Worm (Caenorhabditis elegans) whole organism, midembryonic: Measurements from ENCODE around the gene gcy-12.

Experiments used
- T22C8.4 ChIP-seq: fragments of 200-800 bp; sonication (Bioruptor generic); IDR thresholded peaks from 2 replicates; pipeline ENCODE4 v1.3.6; 2022; ENCODE audit warnings: missing genetic modification characterization, missing compliant biosample characterization
- cog-1 ChIP-seq: sonication (generic microtip); optimal IDR thresholded peaks from 2 replicates; lab custom pipeline; 2016; ENCODE audit warnings: missing genetic modification characterization, missing compliant biosample characterization
- flt-1 ChIP-seq: fragments of 200-800 bp; sonication (Bioruptor generic); IDR thresholded peaks from 2 replicates; pipeline ENCODE4 v1.3.6; 2022; ENCODE audit warnings: missing genetic modification characterization, missing compliant biosample characterization
- klf-2 ChIP-seq: fragments of 200-800 bp; sonication (Bioruptor generic); conservative IDR thresholded peaks from 2 replicates; pipeline ENCODE4 v1.3.6; 2022; ENCODE audit warnings: missing genetic modification reagents, missing genetic modification characterization, missing compliant biosample characterization
- med-1 ChIP-seq: sonication (generic microtip); optimal IDR thresholded peaks from 2 replicates; lab custom pipeline; 2017; ENCODE audit warnings: missing genetic modification characterization, mild to moderate bottlenecking, missing compliant biosample characterization, antibody characterized with exemption, missing genetic modification reagents; ENCODE audit not compliant: insufficient read depth
- ref-1 ChIP-seq: fragments of 200-800 bp; sonication (Bioruptor generic); conservative IDR thresholded peaks from 2 replicates; pipeline ENCODE4 v1.3.6; 2022; ENCODE audit warnings: missing genetic modification reagents, missing genetic modification characterization, missing compliant biosample characterization
- tab-1 ChIP-seq: fragments of 200-800 bp; sonication (Bioruptor generic); IDR thresholded peaks from 2 replicates; pipeline ENCODE4 v1.3.6; 2022; ENCODE audit warnings: missing genetic modification characterization, missing compliant biosample characterization
- ztf-23 ChIP-seq: fragments of 200-800 bp; sonication (Bioruptor generic); IDR thresholded peaks from 2 replicates; pipeline ENCODE4 v1.3.6; 2022; ENCODE audit warnings: missing genetic modification reagents, missing genetic modification characterization, missing compliant biosample characterization
- ztf-29 ChIP-seq: fragments of 200-800 bp; sonication (Bioruptor generic); IDR thresholded peaks from 2 replicates; pipeline ENCODE4 v1.3.6; 2022; ENCODE audit warnings: missing genetic modification reagents, missing genetic modification characterization, missing compliant biosample characterization

The gcy-12 gene

DNA sequence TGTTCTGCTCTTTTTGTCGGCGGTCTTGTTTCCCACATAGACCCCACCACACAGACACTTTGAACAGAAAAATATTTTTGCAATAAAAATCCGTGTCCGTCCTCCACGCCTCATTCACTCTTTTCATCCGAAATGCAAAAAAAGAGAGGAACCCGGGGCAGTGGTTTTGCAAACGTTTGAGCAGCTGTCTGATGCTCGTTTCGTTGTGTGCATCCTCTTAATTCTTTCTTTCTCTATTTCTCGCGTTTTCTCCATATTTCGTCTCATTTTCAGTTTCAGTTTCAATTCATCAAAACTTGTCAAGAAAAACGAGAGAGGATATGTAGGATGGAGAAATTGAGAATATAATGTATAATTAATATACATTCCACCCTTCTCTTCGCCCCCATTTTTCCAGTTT, 2.9 kb upstream of the gcy-12 start:
- TF ChIP-seq ztf-23 (no peak), ztf-29 (GFP tag; lab: Robert Waterston, UW) (no peak), ref-1 (no peak), flt-1 (GFP tag; lab: Robert Waterston, UW) (no peak), T22C8.4 (GFP tag; lab: Robert Waterston, UW) (no peak), tab-1 (GFP tag; lab: Robert Waterston, UW) (no peak)

DNA sequence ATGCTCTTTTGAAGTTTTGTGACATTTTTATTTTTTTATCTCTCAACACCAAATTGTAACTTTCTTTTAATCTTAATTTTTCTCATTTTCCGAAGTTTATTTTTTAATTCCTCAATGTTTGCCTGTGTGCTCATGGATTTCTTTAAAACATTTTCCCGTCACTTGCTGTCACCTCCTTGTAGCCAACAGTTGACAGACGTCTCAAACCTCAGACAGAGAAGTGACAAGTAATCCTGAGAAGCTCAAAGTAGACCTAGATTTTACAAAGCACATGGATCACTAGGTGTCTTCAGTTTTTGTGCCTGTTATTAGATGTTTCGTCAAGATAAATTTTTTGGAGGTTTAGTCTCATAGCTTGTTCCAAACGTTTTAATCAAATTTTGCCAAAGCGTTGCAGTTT, 2.1 kb upstream of the gcy-12 start:
- TF ChIP-seq cog-1 (tag; lab: Kevin White, UChicago): no peak
- TF ChIP-seq flt-1 (GFP tag; lab: Robert Waterston, UW): no peak
- no peak for TF ChIP-seq ref-1
- TF ChIP-seq med-1 (GFP tag; lab: Kevin White, UChicago): no peak
- no peak for TF ChIP-seq ztf-23
- no peak for TF ChIP-seq ztf-29 (GFP tag; lab: Robert Waterston, UW)
- TF ChIP-seq tab-1 (GFP tag; lab: Robert Waterston, UW): no peak
- TF ChIP-seq T22C8.4 (GFP tag; lab: Robert Waterston, UW): no peak

DNA sequence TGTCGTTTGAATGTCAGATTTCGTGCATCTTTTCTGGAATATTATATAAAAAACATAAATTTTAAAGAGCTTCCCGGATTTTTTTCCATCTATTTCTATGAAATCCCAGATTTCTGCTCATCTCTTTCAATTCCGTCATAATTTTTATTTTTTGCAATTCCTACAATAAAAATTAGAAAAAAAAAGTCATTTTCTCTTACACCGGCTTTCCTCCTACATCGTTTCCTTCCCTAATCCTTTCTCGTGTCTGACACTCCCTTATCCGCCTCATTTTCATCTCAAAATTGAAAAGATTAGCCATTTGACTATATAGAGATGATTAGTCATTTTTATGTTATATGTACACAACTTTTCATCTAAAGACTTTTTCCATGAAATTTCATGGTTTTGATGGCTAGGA, 1.1 kb upstream of the gcy-12 start:
- TF ChIP-seq ztf-29 (GFP tag; lab: Robert Waterston, UW): no peak
- TF ChIP-seq klf-2 (GFP tag; lab: Robert Waterston, UW): no peak
- no peak for TF ChIP-seq ref-1
- TF ChIP-seq med-1 (GFP tag; lab: Kevin White, UChicago): no peak
- TF ChIP-seq tab-1 (GFP tag; lab: Robert Waterston, UW): no peak
- TF ChIP-seq T22C8.4 (GFP tag; lab: Robert Waterston, UW): no peak
- TF ChIP-seq cog-1 (tag; lab: Kevin White, UChicago): no peak
- no peak for TF ChIP-seq ztf-23
- TF ChIP-seq flt-1 (GFP tag; lab: Robert Waterston, UW): no peak

DNA sequence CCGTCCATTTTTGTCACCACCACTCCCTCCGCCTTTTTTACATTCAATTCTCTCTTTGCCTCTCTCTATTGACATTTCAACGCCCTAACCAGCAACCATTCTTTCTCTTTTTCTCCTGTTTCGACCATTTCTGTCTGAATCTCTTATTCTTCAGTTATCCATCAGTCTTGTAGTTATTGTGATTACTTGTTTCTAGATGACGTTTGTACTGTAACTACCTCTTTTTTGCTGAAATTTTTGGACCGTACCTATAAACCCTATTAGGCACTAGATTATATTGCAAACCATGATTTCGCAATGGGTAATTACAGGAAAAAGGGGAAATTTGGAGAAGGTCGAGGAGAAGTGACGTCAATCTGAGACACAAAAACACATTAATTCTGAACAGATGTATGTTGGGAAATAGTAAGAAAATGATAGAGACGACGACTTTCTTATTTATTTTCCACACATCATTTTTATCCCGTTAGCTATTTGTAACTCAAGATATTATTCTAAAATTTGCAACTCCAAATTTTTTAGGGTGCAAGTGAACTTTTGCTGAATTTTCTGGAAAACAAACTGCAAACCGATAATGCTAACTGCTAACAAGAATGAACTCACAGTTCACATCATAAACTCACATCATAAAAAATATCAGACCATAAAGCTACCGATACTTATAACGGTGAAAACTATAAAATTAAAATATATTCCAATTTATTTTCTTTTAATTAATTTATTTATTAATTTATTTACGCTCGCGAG, 8.5 kb downstream of the gcy-12 start:
- TF ChIP-seq ref-1 (no peak), T22C8.4 (GFP tag; lab: Robert Waterston, UW) (no peak), ztf-23 (no peak), flt-1 (GFP tag; lab: Robert Waterston, UW) (no peak), cog-1 (tag; lab: Kevin White, UChicago) (no peak), med-1 (GFP tag; lab: Kevin White, UChicago) (no peak), klf-2 (GFP tag; lab: Robert Waterston, UW) (no peak), ztf-29 (GFP tag; lab: Robert Waterston, UW) (no peak)

DNA sequence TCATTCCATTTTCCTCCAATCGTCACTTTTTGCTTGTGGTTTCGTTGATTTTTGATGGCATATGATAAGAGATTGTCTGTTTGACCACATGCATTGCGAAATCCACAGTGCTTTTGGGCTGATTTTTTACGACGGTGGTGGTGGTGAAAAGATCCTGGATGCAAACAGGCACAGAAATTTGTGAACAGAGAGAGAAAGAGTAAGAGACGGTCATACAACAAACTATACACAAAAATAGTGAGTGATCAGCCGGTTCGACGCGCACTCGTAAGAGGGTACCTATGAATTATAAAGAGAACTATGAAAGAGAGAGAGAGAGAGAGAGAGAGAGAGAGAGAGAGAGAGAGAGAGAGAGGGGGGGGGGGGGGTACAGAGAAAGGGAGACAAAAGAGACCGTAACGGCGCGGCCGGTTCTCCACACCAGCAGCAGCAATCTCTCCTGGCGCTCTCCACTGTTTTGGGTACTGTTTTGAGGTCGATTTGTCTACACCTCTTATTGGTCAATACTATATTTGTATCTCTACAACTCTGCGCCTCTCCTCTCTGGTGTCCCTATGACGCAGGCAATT, 10.0 kb downstream of the gcy-12 start:
- no peak for TF ChIP-seq klf-2 (GFP tag; lab: Robert Waterston, UW)
- no peak for TF ChIP-seq T22C8.4 (GFP tag; lab: Robert Waterston, UW)
- peak; percentile 6 for TF ChIP-seq cog-1 (tag; lab: Kevin White, UChicago)
- no peak for TF ChIP-seq ref-1
- no peak for TF ChIP-seq ztf-29 (GFP tag; lab: Robert Waterston, UW)

DNA sequence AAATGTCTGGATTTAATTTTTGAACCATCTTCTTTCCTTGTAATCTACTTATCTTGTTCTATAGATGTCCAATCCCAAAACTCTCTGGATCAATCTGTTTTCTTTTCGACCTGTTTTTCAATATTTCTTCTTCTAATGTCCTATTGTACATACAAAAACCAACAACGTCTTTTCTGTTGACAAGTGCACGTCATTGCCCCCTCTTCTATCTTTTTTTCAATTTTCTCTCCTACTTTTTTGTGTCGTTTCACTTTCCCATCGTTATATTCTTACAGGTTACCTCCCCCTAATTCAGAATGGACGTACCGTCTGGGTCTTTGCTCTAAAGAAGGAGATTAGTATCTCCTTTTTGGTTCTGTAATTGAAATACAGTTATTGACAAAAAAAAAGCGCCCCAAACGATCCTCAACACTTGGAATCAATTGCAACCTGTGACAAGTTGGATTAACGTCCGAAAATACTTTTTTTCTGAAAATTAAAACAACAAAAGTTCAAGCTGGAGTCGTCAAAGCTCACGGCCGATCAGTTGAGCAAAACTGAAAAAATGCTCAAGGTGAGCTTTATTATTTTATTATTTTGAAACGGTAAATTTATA, 11.0 kb downstream of the gcy-12 start, which contains the start of gene vhp-1:
Gene vhp-1 (plus strand): TSS at position 545 of the 595 bp plus-strand sequence.
- TF ChIP-seq ztf-29 (GFP tag; lab: Robert Waterston, UW) (no peak), ref-1 (no peak), tab-1 (GFP tag; lab: Robert Waterston, UW) (no peak), ztf-23 (no peak), flt-1 (GFP tag; lab: Robert Waterston, UW) (no peak), med-1 (GFP tag; lab: Kevin White, UChicago) (no peak), cog-1 (tag; lab: Kevin White, UChicago) (no peak), T22C8.4 (GFP tag; lab: Robert Waterston, UW) (no peak), klf-2 (GFP tag; lab: Robert Waterston, UW) (no peak)

DNA sequence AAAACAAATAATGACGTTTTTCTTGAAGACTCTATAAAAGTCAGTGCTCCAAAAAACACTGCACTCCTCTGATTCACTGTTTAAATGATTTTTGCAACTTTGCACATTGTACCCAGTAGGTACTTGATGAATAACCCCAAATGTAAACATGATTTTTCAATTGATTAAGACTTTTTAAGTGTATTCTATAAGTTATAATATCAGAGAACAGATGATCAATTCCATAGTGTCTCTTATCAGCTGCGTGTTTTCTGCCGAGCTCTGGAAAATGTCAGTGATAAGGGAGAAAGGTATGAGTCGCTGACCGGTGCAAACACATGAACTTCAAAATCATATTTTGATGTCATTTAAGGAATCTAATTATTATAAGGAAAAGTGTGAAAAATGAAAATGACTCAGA, 11.9 kb downstream of the gcy-12 start:
- TF ChIP-seq ztf-23 (no peak), ztf-29 (GFP tag; lab: Robert Waterston, UW) (no peak), klf-2 (GFP tag; lab: Robert Waterston, UW) (no peak), T22C8.4 (GFP tag; lab: Robert Waterston, UW) (no peak), cog-1 (tag; lab: Kevin White, UChicago) (no peak), flt-1 (GFP tag; lab: Robert Waterston, UW) (no peak), tab-1 (GFP tag; lab: Robert Waterston, UW) (no peak), ref-1 (no peak), med-1 (GFP tag; lab: Kevin White, UChicago) (no peak)

DNA sequence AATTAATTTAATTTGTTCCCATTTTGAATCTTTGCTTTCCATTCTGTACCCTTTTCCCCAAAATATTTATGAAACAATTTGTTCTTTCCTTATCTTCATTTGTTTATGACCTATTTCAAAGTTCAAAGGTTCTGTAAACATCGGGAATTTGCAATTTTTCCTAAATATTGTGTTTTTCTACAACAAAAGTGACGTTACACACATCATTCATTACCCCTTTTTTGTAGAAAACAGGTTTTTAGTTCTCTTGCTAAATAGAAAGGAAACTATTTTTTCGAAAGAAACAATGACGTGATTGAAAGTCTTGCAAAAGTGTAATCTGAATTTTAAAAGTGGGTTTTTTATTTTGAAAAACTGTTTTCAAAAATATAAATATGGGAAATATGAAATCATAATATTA, 12.8 kb downstream of the gcy-12 start:
- no peak for TF ChIP-seq T22C8.4 (GFP tag; lab: Robert Waterston, UW)
- no peak for TF ChIP-seq ztf-23
- TF ChIP-seq ref-1: no peak
- TF ChIP-seq klf-2 (GFP tag; lab: Robert Waterston, UW): no peak
- TF ChIP-seq cog-1 (tag; lab: Kevin White, UChicago): no peak
- TF ChIP-seq ztf-29 (GFP tag; lab: Robert Waterston, UW): no peak
- TF ChIP-seq flt-1 (GFP tag; lab: Robert Waterston, UW): no peak
- TF ChIP-seq tab-1 (GFP tag; lab: Robert Waterston, UW): no peak
- no peak for TF ChIP-seq med-1 (GFP tag; lab: Kevin White, UChicago)

DNA sequence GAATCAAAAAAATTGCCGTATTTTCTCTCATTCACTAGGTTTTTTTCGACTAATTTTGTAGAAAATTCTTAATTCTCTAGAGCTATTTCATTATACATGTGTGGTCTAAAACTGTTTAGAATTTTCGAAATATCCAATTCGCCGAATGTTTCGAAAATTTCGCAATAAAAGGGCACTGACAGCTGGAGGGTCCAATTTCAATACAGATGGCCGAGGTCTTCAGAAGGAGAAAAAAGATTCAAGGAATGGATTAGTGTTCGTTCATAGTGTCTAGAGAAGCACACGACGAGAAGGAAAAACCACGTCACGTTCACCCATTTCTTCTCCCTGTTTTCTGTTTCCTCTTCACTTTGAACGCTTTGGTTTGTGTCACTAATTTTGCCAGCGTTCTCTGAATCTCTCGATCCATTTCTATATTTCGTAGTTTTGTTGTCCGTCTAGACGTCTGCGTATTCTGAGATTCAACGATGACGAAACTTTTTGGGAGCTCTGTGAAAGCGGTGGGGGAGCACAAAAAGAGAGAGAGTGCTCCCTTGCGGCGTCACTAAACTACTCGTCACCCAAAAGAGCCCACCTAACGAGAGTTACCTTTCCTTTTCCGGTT, 14.3 kb downstream of the gcy-12 start:
- TF ChIP-seq flt-1 (GFP tag; lab: Robert Waterston, UW) (0 out of 2 replicates have a peak, but pooled peaks have one; percentile 19), cog-1 (tag; lab: Kevin White, UChicago) (peak; percentile 0), ref-1 (no peak)
